Worm (Caenorhabditis elegans) whole organism, L2 larva: ENCODE measurements around the gene cpf-2.

ENCODE experiments used
- mdl-1 ChIP-seq, 2 experiments: fragments of 150-350 bp in 1 of 2; sonication (generic microtip) in 1 of 2; optimal IDR thresholded peaks; 2 replicates each; lab custom pipeline; 2017; ENCODE audit warnings: missing biosample characterization in 2 of 2, missing genetic modification characterization in 2 of 2
- snpc-4 ChIP-seq: fragments of 150-350 bp; optimal IDR thresholded peaks from 2 replicates; lab custom pipeline; 2014; ENCODE audit warnings: missing biosample characterization, missing genetic modification characterization

ce11 chrIII:13258752-13259151 lies 9.9 kb downstream of the cpf-2 start:
- TF ChIP-seq mdl-1 (tag; optimal IDR thresholded peaks at IDR 0.05; lab: Kevin White, UChicago) (no peak), snpc-4 (tag; lab: Kevin White, UChicago) (no peak)
